Fruit fly (Drosophila melanogaster) whole organism, prepupa: ENCODE results near the gene CG15747.

Experiments used
- Blimp-1 ChIP-seq: fragments of 200-800 bp; sonication (Bioruptor generic); optimal IDR thresholded peaks from 3 replicates; lab custom pipeline; 2017; ENCODE audit warnings: missing biosample characterization, missing genetic modification characterization, mild to moderate bottlenecking, moderate library complexity, missing genetic modification reagents
- CG10631 ChIP-seq: fragments of 200-800 bp; sonication (Bioruptor generic); optimal IDR thresholded peaks from 2 replicates; lab custom pipeline; 2016; ENCODE audit warnings: missing biosample characterization, missing genetic modification characterization
- CG11294 ChIP-seq: fragments of 200-800 bp; sonication (Bioruptor generic); IDR thresholded peaks from 2 replicates; pipeline ENCODE4 v1.3.6; 2022; ENCODE audit warnings: missing biosample characterization, missing genetic modification characterization
- CG11762 ChIP-seq: fragments of 200-800 bp; sonication (Bioruptor generic); optimal IDR thresholded peaks from 3 replicates; lab custom pipeline; 2016; ENCODE audit warnings: missing biosample characterization, missing genetic modification characterization; ENCODE audit not compliant: insufficient read depth
- CG11902 ChIP-seq: fragments of 200-800 bp; sonication (Bioruptor generic); optimal IDR thresholded peaks from 3 replicates; lab custom pipeline; 2016; ENCODE audit warnings: missing biosample characterization, missing genetic modification characterization
- CG15336 ChIP-seq: fragments of 200-800 bp; sonication (Bioruptor generic); IDR thresholded peaks from 2 replicates; pipeline ENCODE4 v1.3.6; 2022; ENCODE audit warnings: missing biosample characterization, missing genetic modification characterization
- CG1621 ChIP-seq: fragments of 200-800 bp; sonication (Bioruptor generic); optimal IDR thresholded peaks from 3 replicates; lab custom pipeline; 2018; ENCODE audit warnings: missing biosample characterization, mild to moderate bottlenecking, missing genetic modification characterization
- CG3032 ChIP-seq: fragments of 200-800 bp; optimal IDR thresholded peaks from 2 replicates; lab custom pipeline; 2019; ENCODE audit warnings: missing biosample characterization, mild to moderate bottlenecking, missing genetic modification characterization, moderate library complexity
- CG31627 ChIP-seq: fragments of 200-800 bp; sonication (Bioruptor generic); optimal IDR thresholded peaks from 3 replicates; lab custom pipeline; 2016; ENCODE audit warnings: missing biosample characterization, missing genetic modification characterization
- CG32006 ChIP-seq: fragments of 200-800 bp; sonication (Bioruptor generic); optimal IDR thresholded peaks from 3 replicates; lab custom pipeline; 2017; ENCODE audit warnings: missing biosample characterization, mild to moderate bottlenecking, missing genetic modification characterization
- CG34406 ChIP-seq: fragments of 200-800 bp; sonication (Bioruptor generic); optimal IDR thresholded peaks from 3 replicates; lab custom pipeline; 2016; ENCODE audit warnings: missing biosample characterization, missing genetic modification characterization
- CG3919 ChIP-seq: fragments of 200-800 bp; sonication (Bioruptor generic); optimal IDR thresholded peaks from 3 replicates; lab custom pipeline; 2016; ENCODE audit warnings: missing biosample characterization, missing genetic modification characterization
- CG6163 ChIP-seq: fragments of 200-800 bp; sonication (Bioruptor generic); IDR thresholded peaks from 3 replicates; pipeline ENCODE4 v1.3.6; 2022; ENCODE audit warnings: missing biosample characterization, missing genetic modification characterization
- CG8119 ChIP-seq: fragments of 200-800 bp; sonication (Bioruptor generic); IDR thresholded peaks from 3 replicates; pipeline ENCODE4 v1.3.6; 2022; ENCODE audit warnings: missing biosample characterization, missing genetic modification characterization
- CG8319 ChIP-seq: fragments of 200-800 bp; sonication (Bioruptor generic); optimal IDR thresholded peaks from 3 replicates; lab custom pipeline; 2016; ENCODE audit warnings: missing biosample characterization, missing genetic modification characterization
- CG8632 ChIP-seq: fragments of 200-800 bp; sonication (Bioruptor generic); optimal IDR thresholded peaks from 3 replicates; lab custom pipeline; 2016; ENCODE audit warnings: missing biosample characterization, missing genetic modification characterization
- CG9139 ChIP-seq: fragments of 200-800 bp; sonication (Bioruptor generic); optimal IDR thresholded peaks from 3 replicates; lab custom pipeline; 2017; ENCODE audit warnings: missing biosample characterization, mild to moderate bottlenecking, missing genetic modification characterization
- Eip93F ChIP-seq: fragments of 200-800 bp; sonication (Bioruptor generic); optimal IDR thresholded peaks from 2 replicates; lab custom pipeline; 2016; ENCODE audit warnings: missing biosample characterization, mild to moderate bottlenecking, missing genetic modification characterization
- Ets21C ChIP-seq: fragments of 200-800 bp; sonication (Bioruptor generic); optimal IDR thresholded peaks from 3 replicates; lab custom pipeline; 2016; ENCODE audit warnings: missing biosample characterization, missing genetic modification characterization
- Ets96B ChIP-seq: fragments of 200-800 bp; optimal IDR thresholded peaks from 2 replicates; lab custom pipeline; 2019; ENCODE audit warnings: missing biosample characterization, mild to moderate bottlenecking, missing genetic modification characterization, moderate library complexity
- Gug ChIP-seq: fragments of 200-800 bp; sonication (Bioruptor generic); IDR thresholded peaks from 2 replicates; pipeline ENCODE4 v1.3.6; 2022; ENCODE audit warnings: missing biosample characterization, missing genetic modification characterization
- Hr38 ChIP-seq: sonication (Bioruptor generic); optimal IDR thresholded peaks from 2 replicates; lab custom pipeline; 2016; ENCODE audit warnings: missing biosample characterization, missing genetic modification characterization
- Hr39 ChIP-seq: fragments of 200-800 bp; sonication (Bioruptor generic); optimal IDR thresholded peaks from 2 replicates; lab custom pipeline; 2016; ENCODE audit warnings: missing biosample characterization, missing genetic modification characterization
- OdsH ChIP-seq: fragments of 200-800 bp; sonication (Bioruptor generic); optimal IDR thresholded peaks from 3 replicates; lab custom pipeline; 2016; ENCODE audit warnings: missing biosample characterization, missing genetic modification characterization
- Smox ChIP-seq: fragments of 200-800 bp; sonication (Bioruptor generic); optimal IDR thresholded peaks from 3 replicates; lab custom pipeline; 2016; ENCODE audit warnings: missing biosample characterization, missing genetic modification characterization
- Sox14 ChIP-seq: fragments of 200-800 bp; sonication (Bioruptor generic); optimal IDR thresholded peaks from 3 replicates; lab custom pipeline; 2016; ENCODE audit warnings: missing biosample characterization, missing genetic modification characterization
- Sox15 ChIP-seq: fragments of 200-800 bp; sonication (Bioruptor generic); optimal IDR thresholded peaks from 3 replicates; lab custom pipeline; 2016; ENCODE audit warnings: missing biosample characterization, missing genetic modification characterization
- acj6 ChIP-seq: fragments of 200-800 bp; sonication (Bioruptor generic); optimal IDR thresholded peaks from 3 replicates; lab custom pipeline; 2016; ENCODE audit warnings: missing biosample characterization, missing genetic modification characterization
- cyc ChIP-seq: fragments of 200-800 bp; sonication (Bioruptor generic); optimal IDR thresholded peaks from 3 replicates; lab custom pipeline; 2016; ENCODE audit warnings: missing biosample characterization, missing genetic modification characterization
- dac ChIP-seq: fragments of 200-800 bp; sonication (Bioruptor generic); optimal IDR thresholded peaks from 2 replicates; lab custom pipeline; 2017; ENCODE audit warnings: missing biosample characterization, mild to moderate bottlenecking, missing genetic modification characterization
- dsx ChIP-seq: fragments of 200-800 bp; optimal IDR thresholded peaks from 3 replicates; lab custom pipeline; 2019; ENCODE audit warnings: missing biosample characterization, mild to moderate bottlenecking, missing genetic modification characterization, moderate library complexity; ENCODE audit not compliant: poor library complexity, severe bottlenecking
- eg ChIP-seq: fragments of 200-800 bp; sonication (Bioruptor generic); IDR thresholded peaks from 3 replicates; pipeline ENCODE4 v1.3.6; 2022; ENCODE audit warnings: missing biosample characterization, missing genetic modification characterization
- fd59A ChIP-seq: fragments of 200-800 bp; sonication (Bioruptor generic); optimal IDR thresholded peaks from 2 replicates; lab custom pipeline; 2017; ENCODE audit warnings: missing biosample characterization, mild to moderate bottlenecking, missing genetic modification characterization, missing genetic modification reagents
- fd85E ChIP-seq: fragments of 200-800 bp; sonication (Bioruptor generic); optimal IDR thresholded peaks from 3 replicates; lab custom pipeline; 2016; ENCODE audit warnings: missing biosample characterization, missing genetic modification characterization
- fkh ChIP-seq: fragments of 200-800 bp; sonication (Bioruptor generic); optimal IDR thresholded peaks from 3 replicates; lab custom pipeline; 2017; ENCODE audit warnings: missing biosample characterization, mild to moderate bottlenecking, missing genetic modification characterization, moderate library complexity
- lz ChIP-seq: fragments of 200-800 bp; sonication (Bioruptor generic); optimal IDR thresholded peaks from 3 replicates; lab custom pipeline; 2016; ENCODE audit warnings: missing biosample characterization, missing genetic modification characterization
- net ChIP-seq: fragments of 200-800 bp; sonication (Bioruptor generic); optimal IDR thresholded peaks from 3 replicates; lab custom pipeline; 2016; ENCODE audit warnings: missing biosample characterization, missing genetic modification characterization
- pdm3 ChIP-seq: fragments of 200-800 bp; sonication (Bioruptor generic); optimal IDR thresholded peaks from 3 replicates; lab custom pipeline; 2016; ENCODE audit warnings: missing biosample characterization, missing genetic modification characterization
- salr ChIP-seq, 2 experiments: fragments of 200-800 bp; sonication (Bioruptor generic); optimal IDR thresholded peaks; 3 replicates each; lab custom pipeline; 2016 to 2018; ENCODE audit warnings: missing biosample characterization in 2 of 2, missing genetic modification characterization in 2 of 2, mild to moderate bottlenecking in 1 of 2
- spab ChIP-seq: fragments of 200-800 bp; sonication (Bioruptor generic); optimal IDR thresholded peaks from 2 replicates; lab custom pipeline; 2017; ENCODE audit warnings: missing biosample characterization, mild to moderate bottlenecking, missing genetic modification characterization, missing genetic modification reagents
- ss ChIP-seq, 2 experiments: fragments of 200-800 bp; sonication (Bioruptor generic); optimal IDR thresholded peaks; 2 replicates in 1 of 2; 3 replicates in 1 of 2; lab custom pipeline; 2017 to 2018; ENCODE audit warnings: mild to moderate bottlenecking in 2 of 2, missing biosample characterization in 2 of 2, missing genetic modification characterization in 2 of 2, moderate library complexity in 1 of 2
- topi ChIP-seq: fragments of 200-800 bp; sonication (Bioruptor generic); optimal IDR thresholded peaks from 3 replicates; lab custom pipeline; 2016; ENCODE audit warnings: missing biosample characterization, missing genetic modification characterization
- vri ChIP-seq: fragments of 200-800 bp; sonication (Bioruptor generic); optimal IDR thresholded peaks from 3 replicates; lab custom pipeline; 2016; ENCODE audit warnings: missing biosample characterization, mild to moderate bottlenecking, missing genetic modification characterization

The CG15747 gene

DNA sequence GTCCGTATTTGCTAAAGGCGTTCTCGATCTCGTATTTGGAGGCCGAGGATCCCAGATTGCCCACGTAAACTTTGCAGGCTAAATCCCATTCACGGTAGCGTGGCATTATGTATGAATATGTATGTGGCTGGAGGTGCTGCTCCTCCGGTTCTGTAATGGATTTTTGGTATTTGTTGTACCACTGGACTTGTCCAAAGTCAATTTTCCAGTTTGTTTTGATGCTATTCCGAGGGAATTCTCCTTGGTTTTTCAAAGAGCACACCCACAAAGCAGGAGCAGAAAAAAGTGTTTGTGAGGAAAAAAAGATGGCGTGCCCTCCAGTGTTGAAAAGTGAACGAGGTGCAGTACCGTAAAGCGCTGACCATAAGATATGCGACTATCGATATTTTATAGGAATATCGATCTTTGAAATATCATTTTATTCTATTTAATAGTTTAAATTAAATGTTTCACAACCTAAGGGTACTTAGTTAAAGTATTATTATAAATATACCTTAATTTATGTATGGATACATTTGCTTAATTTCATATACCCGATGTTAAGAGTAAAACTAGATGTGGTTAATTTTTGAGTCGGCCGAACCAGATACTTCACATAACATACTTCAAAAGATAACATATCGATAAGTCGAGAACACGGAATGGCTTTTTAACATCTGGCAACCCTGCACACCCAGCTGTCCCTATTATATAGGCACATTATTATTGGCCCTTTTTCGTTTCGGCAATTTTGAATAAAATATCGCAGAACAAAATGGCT lies 46.6 kb downstream of the CG15747 start, which contains the start of the genes Rbp1-like and Tim9a (continued):
- no peak for TF ChIP-seq CG9139 (GFP tag; lab: Kevin White, UChicago)
- peak; percentile 52 for TF ChIP-seq acj6 (GFP tag; lab: Kevin White, UChicago)
- no peak for TF ChIP-seq CG31627
- peak; percentile 35 for TF ChIP-seq Smox
- no peak for TF ChIP-seq Sox15 (GFP tag; lab: Kevin White, UChicago)
- no peak for TF ChIP-seq Blimp-1
- peak; percentile 3 for TF ChIP-seq Hr39
- TF ChIP-seq Hr38 (GFP tag; lab: Kevin White, UChicago), result no peak
- TF ChIP-seq CG11762 (GFP tag; lab: Kevin White, UChicago), result no peak
- TF ChIP-seq lz, result peak; percentile 52
- no peak for TF ChIP-seq CG8319 (GFP tag; lab: Kevin White, UChicago)
- TF ChIP-seq topi (GFP tag; lab: Kevin White, UChicago), result peak; percentile 2
- TF ChIP-seq CG34406 (GFP tag; lab: Kevin White, UChicago), result peak; percentile 34
- no peak for TF ChIP-seq Gug (GFP tag; lab: Robert Waterston, UW)
- peak; percentile 59 for TF ChIP-seq vri (GFP tag; lab: Kevin White, UChicago)
- TF ChIP-seq fd85E (GFP tag; lab: Kevin White, UChicago), result no peak
- TF ChIP-seq CG6163 (GFP tag; lab: Robert Waterston, UW), result no peak
- TF ChIP-seq pdm3 (GFP tag; lab: Kevin White, UChicago), result peak; percentile 37
- no peak for TF ChIP-seq eg (GFP tag; lab: Robert Waterston, UW)
- TF ChIP-seq spab, result no peak
- TF ChIP-seq fkh, result peak; percentile 11
- peak in 1 of 2 experiments; percentile 27 for TF ChIP-seq salr (GFP tag; optimal IDR thresholded peaks at IDR 0.05; lab: Kevin White, UChicago)
- peak; percentile 64 for TF ChIP-seq CG10631 (GFP tag; lab: Kevin White, UChicago)
- TF ChIP-seq CG15336 (GFP tag; lab: Robert Waterston, UW), result no peak
- TF ChIP-seq CG8119 (GFP tag; lab: Robert Waterston, UW), result no peak
- no peak for TF ChIP-seq net (GFP tag; lab: Kevin White, UChicago)
- TF ChIP-seq fd59A (GFP tag; lab: Kevin White, UChicago), result no peak
- TF ChIP-seq cyc (GFP tag; lab: Kevin White, UChicago), result peak; percentile 21
- no peak for TF ChIP-seq CG1621 (tag; lab: Kevin White, UChicago)
- TF ChIP-seq Eip93F (GFP tag; lab: Kevin White, UChicago), result peak; percentile 8
- no peak for TF ChIP-seq dsx (GFP tag; lab: Kevin White, UChicago)

DNA sequence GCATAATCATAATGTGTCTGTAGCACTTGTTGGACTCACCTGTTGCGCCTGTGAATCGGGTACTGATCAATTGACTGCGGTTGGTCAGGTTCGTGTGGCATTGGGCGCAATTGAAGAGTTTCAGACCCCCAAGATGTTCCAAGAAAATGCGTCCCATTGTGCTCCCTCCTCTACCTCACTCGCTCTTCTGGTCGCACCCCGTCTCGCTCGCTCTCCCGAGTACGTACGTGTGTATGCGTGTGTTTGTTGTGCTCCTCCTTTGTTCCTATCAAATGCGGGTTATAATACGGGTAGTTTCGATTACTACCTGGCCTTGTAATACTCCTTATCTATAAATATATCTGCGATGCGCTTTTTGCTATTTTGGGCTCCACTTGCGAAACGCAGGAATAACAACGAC lies 48.7 kb downstream of the CG15747 start:
- TF ChIP-seq Sox14 (GFP tag; lab: Kevin White, UChicago) (peak; percentile 47), CG11294 (GFP tag; lab: Robert Waterston, UW) (no peak)

DNA sequence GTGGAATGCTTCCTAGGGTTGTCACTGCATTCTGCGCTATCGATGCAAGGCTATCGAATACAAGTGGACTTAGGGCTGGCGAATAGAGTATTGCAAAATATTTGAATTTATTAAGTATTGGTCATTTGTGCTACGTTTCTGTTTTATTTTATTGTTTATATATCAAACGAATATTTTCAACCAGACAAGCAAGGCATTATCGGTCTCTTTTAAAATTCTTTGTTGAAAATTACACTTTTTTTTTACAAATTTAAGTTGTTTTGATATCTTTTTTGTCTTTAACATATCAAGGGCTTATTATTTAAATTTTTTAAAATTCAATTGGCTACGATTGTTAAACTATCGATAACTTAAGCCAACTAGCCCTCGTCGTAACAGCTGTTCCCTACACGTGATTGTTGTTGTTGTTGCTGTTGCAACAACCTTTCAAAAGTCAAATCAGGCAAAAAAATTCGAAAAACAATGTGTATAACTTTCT lies 49.3 kb downstream of the CG15747 start, which contains the start of the genes Ype and CG1662:
Gene Ype, minus strand, starts transcription at position 45 of the 478 bp plus-strand sequence.
Gene CG1662, plus strand, starts transcription at position 191 of the 478 bp plus-strand sequence.
- TF ChIP-seq CG1621 (tag; lab: Kevin White, UChicago), result peak; percentile 38
- peak; percentile 29 for TF ChIP-seq vri (GFP tag; lab: Kevin White, UChicago)
- TF ChIP-seq spab, result peak; percentile 32
- peak; percentile 69 for TF ChIP-seq CG3919
- peak; percentile 73 for TF ChIP-seq Ets21C (GFP tag; lab: Kevin White, UChicago)
- TF ChIP-seq net (GFP tag; lab: Kevin White, UChicago), result peak; percentile 32
- peak; percentile 68; the same call in 2 of the 3 replicates for TF ChIP-seq eg (GFP tag; lab: Robert Waterston, UW)
- TF ChIP-seq Gug (GFP tag; lab: Robert Waterston, UW), result peak; percentile 25; the same call in 1 of the 2 replicates
- peak; percentile 57 for TF ChIP-seq CG8632 (GFP tag; lab: Kevin White, UChicago)
- peak; percentile 78 for TF ChIP-seq lz
- TF ChIP-seq CG8319 (GFP tag; lab: Kevin White, UChicago), result peak; percentile 38
- TF ChIP-seq CG3032 (tag; lab: Kevin White, UChicago), result peak; percentile 76
- TF ChIP-seq Smox, result peak; percentile 70
- TF ChIP-seq Sox15 (GFP tag; lab: Kevin White, UChicago), result peak; percentile 66
- TF ChIP-seq topi (GFP tag; lab: Kevin White, UChicago), result peak; percentile 71
- TF ChIP-seq pdm3 (GFP tag; lab: Kevin White, UChicago), result peak; percentile 81
- TF ChIP-seq Ets96B (tag; lab: Kevin White, UChicago), result peak; percentile 60
- peak; percentile 58 for TF ChIP-seq CG15336 (GFP tag; lab: Robert Waterston, UW)
- peak; percentile 79 for TF ChIP-seq cyc (GFP tag; lab: Kevin White, UChicago)
- TF ChIP-seq ss (GFP tag; optimal IDR thresholded peaks at IDR 0.05; lab: Kevin White, UChicago), result peak in 1 of 2 experiments; percentile 71
- no peak; the same call in 1 of the 2 replicates for TF ChIP-seq CG11294 (GFP tag; lab: Robert Waterston, UW)
- peak; percentile 13 for TF ChIP-seq Eip93F (GFP tag; lab: Kevin White, UChicago)
- TF ChIP-seq Blimp-1, result peak; percentile 39
- peak; percentile 75 for TF ChIP-seq CG32006 (GFP tag; lab: Kevin White, UChicago)
- peak; percentile 81 for TF ChIP-seq OdsH (GFP tag; lab: Kevin White, UChicago)
- peak; percentile 29 for TF ChIP-seq dac (GFP tag; lab: Kevin White, UChicago)
- peak; percentile 55 for TF ChIP-seq CG11902 (GFP tag; lab: Kevin White, UChicago)
